Fruit fly (Drosophila melanogaster) whole organism, adult: ENCODE results near the gene CtsF.

Experiments used
- CG7101 ChIP-seq: fragments of 200-800 bp; sonication (Bioruptor generic); optimal IDR thresholded peaks from 2 replicates; lab custom pipeline; 2018; ENCODE audit warnings: missing biosample characterization, mild to moderate bottlenecking, missing genetic modification characterization, moderate library complexity
- bab1 ChIP-seq: fragments of 200-800 bp; sonication (Bioruptor generic); optimal IDR thresholded peaks from 3 replicates; lab custom pipeline; 2019; ENCODE audit warnings: missing biosample characterization, mild to moderate bottlenecking, missing genetic modification characterization, moderate library complexity
- cnc ChIP-seq, 2 experiments: fragments of >200 bp; optimal IDR thresholded peaks; 2 replicates each; lab custom pipeline; 2017
- kay ChIP-seq: fragments of 200-800 bp; sonication (Bioruptor generic); peaks from one replicate; lab custom pipeline; 2016; ENCODE audit warnings: missing biosample characterization, missing genetic modification characterization, borderline replicate concordance
- toe ChIP-seq: fragments of 200-800 bp; sonication (Bioruptor generic); optimal IDR thresholded peaks from 2 replicates; lab custom pipeline; 2016; ENCODE audit warnings: missing biosample characterization, missing genetic modification characterization

DNA sequence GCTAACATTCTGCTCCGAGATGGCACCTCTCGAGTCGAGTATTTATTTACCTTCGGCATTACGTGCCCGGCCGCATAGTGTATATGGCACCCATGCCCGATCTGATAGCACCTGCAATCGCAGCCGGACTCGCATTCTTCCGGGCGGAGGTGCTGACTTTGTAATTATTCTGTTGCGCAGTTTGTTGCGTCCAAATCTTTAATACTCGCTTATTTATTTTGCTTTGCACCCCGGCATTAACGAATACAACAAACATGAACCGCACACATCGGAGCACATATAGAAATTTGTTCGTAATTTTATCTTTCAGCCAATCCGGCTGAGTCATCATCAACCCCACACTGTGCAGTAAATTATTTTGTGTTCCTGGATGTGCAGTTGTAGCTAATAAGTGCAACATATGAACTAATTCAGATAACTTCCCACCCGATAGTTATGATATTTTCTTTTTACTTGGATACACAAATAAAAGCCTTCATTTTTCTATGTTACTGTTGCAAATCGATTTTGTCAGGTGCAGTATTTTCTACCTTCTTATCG is 10.5 kb upstream of the CtsF start:
- TF ChIP-seq CG7101 (tag; lab: Kevin White, UChicago): peak; percentile 20
- TF ChIP-seq cnc (optimal IDR thresholded peaks at IDR 0.05; lab: Kevin White, UChicago): peak in 1 of 2 experiments; percentile 70
- no peak for TF ChIP-seq toe (GFP tag; lab: Kevin White, UChicago)
- TF ChIP-seq kay: peak; percentile 96
- TF ChIP-seq bab1 (GFP tag; lab: Kevin White, UChicago): no peak
